Worm (Caenorhabditis elegans) whole organism, early embryonic: ENCODE measurements around the gene F49H12.3.

ENCODE experiments used
- F13C5.2 ChIP-seq: sonication (generic microtip); optimal IDR thresholded peaks from 2 replicates; lab custom pipeline; 2017; ENCODE audit warnings: mild to moderate bottlenecking, missing genetic modification characterization, inconsistent platforms, missing compliant biosample characterization
- ama-1 ChIP-seq: fragments of 150-350 bp; optimal IDR thresholded peaks from 2 replicates; lab custom pipeline; 2014
- ets-7 ChIP-seq: sonication (generic microtip); optimal IDR thresholded peaks from 2 replicates; lab custom pipeline; 2016; ENCODE audit warnings: missing genotype, missing genetic modification characterization, missing compliant biosample characterization
- sea-1 ChIP-seq: fragments of 200-800 bp; sonication (Bioruptor generic); conservative IDR thresholded peaks from 2 replicates; pipeline ENCODE4 v1.3.6; 2022; ENCODE audit warnings: missing genetic modification characterization, missing compliant biosample characterization
- tbx-11 ChIP-seq: fragments of 200-800 bp; sonication (Bioruptor generic); IDR thresholded peaks from 2 replicates; pipeline ENCODE4 v1.3.6; 2022; ENCODE audit warnings: missing genetic modification characterization, missing compliant biosample characterization

ce11 chrX:2043224-2043623 lies 41.0 kb upstream of the F49H12.3 start:
- TF ChIP-seq sea-1 (no peak), F13C5.2 (tag; lab: Kevin White, UChicago) (no peak), ets-7 (tag; lab: Kevin White, UChicago) (no peak), tbx-11 (GFP tag; lab: Robert Waterston, UW) (no peak), ama-1 (lab: Kevin White, UChicago) (no peak)
